Fruit fly (Drosophila melanogaster) whole organism, wandering third instar larva: Measurements from ENCODE around the gene CG32081.

ENCODE experiments used
- Abd-B ChIP-seq: fragments of >200 bp; optimal IDR thresholded peaks from 2 replicates; lab custom pipeline; 2017; ENCODE audit warnings: missing biosample characterization, missing genetic modification characterization
- CG32264 ChIP-seq: fragments of 200-800 bp; sonication (Bioruptor generic); optimal IDR thresholded peaks from 2 replicates; lab custom pipeline; 2016; ENCODE audit warnings: missing biosample characterization, missing genetic modification characterization
- CG9705 ChIP-seq: fragments of 200-800 bp; sonication (Bioruptor generic); optimal IDR thresholded peaks from 2 replicates; lab custom pipeline; 2018; ENCODE audit warnings: missing biosample characterization, mild to moderate bottlenecking, missing genetic modification characterization
- Dfd ChIP-seq: fragments of >200 bp; optimal IDR thresholded peaks from 2 replicates; lab custom pipeline; 2017; ENCODE audit warnings: missing biosample characterization, missing genetic modification characterization
- Dif ChIP-seq: fragments of 200-275, 200-300 bp; sonication (Bioruptor generic); optimal IDR thresholded peaks from 2 replicates; lab custom pipeline; 2018; ENCODE audit warnings: missing biosample characterization, missing genetic modification characterization; ENCODE audit not compliant: partially characterized antibody
- GATAd ChIP-seq: sonication (Bioruptor generic); optimal IDR thresholded peaks from 2 replicates; lab custom pipeline; 2016; ENCODE audit warnings: missing biosample characterization, missing genetic modification characterization
- HLH106 ChIP-seq: fragments of 200-800 bp; optimal IDR thresholded peaks from 3 replicates; lab custom pipeline; 2019; ENCODE audit warnings: missing biosample characterization, mild to moderate bottlenecking, missing genetic modification characterization, moderate library complexity
- Hnf4 ChIP-seq: fragments of 200-800 bp; sonication (Bioruptor generic); optimal IDR thresholded peaks from 2 replicates; lab custom pipeline; 2016; ENCODE audit warnings: missing biosample characterization, mild to moderate bottlenecking, missing genetic modification characterization
- Hr78 ChIP-seq: fragments of >200 bp; optimal IDR thresholded peaks from 2 replicates; lab custom pipeline; 2017; ENCODE audit warnings: missing biosample characterization, missing genetic modification characterization
- Hr83 ChIP-seq: fragments of 200-300 bp; sonication (Bioruptor generic); optimal IDR thresholded peaks from 2 replicates; lab custom pipeline; 2016; ENCODE audit warnings: missing biosample characterization, mild to moderate bottlenecking, missing genetic modification characterization, moderate library complexity; ENCODE audit not compliant: poor library complexity, severe bottlenecking
- Jra ChIP-seq: sonication (Bioruptor generic); optimal IDR thresholded peaks from 2 replicates; lab custom pipeline; 2016; ENCODE audit warnings: missing biosample characterization, missing genetic modification characterization
- Mio ChIP-seq: sonication (Bioruptor generic); optimal IDR thresholded peaks from 2 replicates; lab custom pipeline; 2016; ENCODE audit warnings: missing biosample characterization, missing genetic modification characterization
- Myc ChIP-seq: fragments of >200 bp; optimal IDR thresholded peaks from 2 replicates; lab custom pipeline; 2017
- N ChIP-seq: fragments of >200 bp; optimal IDR thresholded peaks from 2 replicates; lab custom pipeline; 2018; ENCODE audit warnings: missing biosample characterization, missing external identifiers, missing genetic modification characterization
- OdsH ChIP-seq: fragments of 200-800 bp; sonication (Bioruptor generic); optimal IDR thresholded peaks from 2 replicates; lab custom pipeline; 2016; ENCODE audit warnings: missing biosample characterization, mild to moderate bottlenecking, missing genetic modification characterization
- Sp1 ChIP-seq: fragments of 200-800 bp; sonication (Bioruptor generic); optimal IDR thresholded peaks from 3 replicates; lab custom pipeline; 2019; ENCODE audit warnings: missing biosample characterization, mild to moderate bottlenecking, missing genetic modification characterization, moderate library complexity
- Vsx2 ChIP-seq: fragments of 200-300, 225-300 bp; sonication (Bioruptor generic); optimal IDR thresholded peaks from 2 replicates; lab custom pipeline; 2018; ENCODE audit warnings: missing biosample characterization, missing genetic modification characterization; ENCODE audit not compliant: partially characterized antibody
- br ChIP-seq: fragments of 200-800 bp; sonication (Bioruptor generic); optimal IDR thresholded peaks from 2 replicates; lab custom pipeline; 2016; ENCODE audit warnings: missing biosample characterization, missing genetic modification characterization
- brk ChIP-seq: fragments of 200-800 bp; sonication (Bioruptor generic); optimal IDR thresholded peaks from 2 replicates; lab custom pipeline; 2016; ENCODE audit warnings: missing biosample characterization, mild to moderate bottlenecking, missing genetic modification characterization
- dl ChIP-seq, 2 experiments: fragments of 175-275, 200-275 bp in 1 of 2; fragments of 200-275 bp in 1 of 2; sonication (Bioruptor generic); optimal IDR thresholded peaks; lab custom pipeline; 2018; ENCODE audit warnings: mild to moderate bottlenecking in 2 of 2, missing biosample characterization in 2 of 2, missing genetic modification characterization in 2 of 2, moderate library complexity in 2 of 2; ENCODE audit not compliant: partially characterized antibody in 2 of 2, insufficient read depth in 1 of 2
- foxo ChIP-seq, 2 experiments: fragments of 200-800 bp; sonication (Bioruptor generic); optimal IDR thresholded peaks; 2 replicates in 1 of 2; 3 replicates in 1 of 2; lab custom pipeline; 2016 to 2017; ENCODE audit warnings: missing biosample characterization in 2 of 2, missing genetic modification characterization in 2 of 2
- fru ChIP-seq: fragments of 200-800 bp; sonication (Bioruptor generic); optimal IDR thresholded peaks from 3 replicates; lab custom pipeline; 2016; ENCODE audit warnings: missing biosample characterization, mild to moderate bottlenecking, missing genetic modification characterization
- h ChIP-seq: fragments of 200-800 bp; sonication (Bioruptor generic); optimal IDR thresholded peaks from 3 replicates; lab custom pipeline; 2016; ENCODE audit warnings: missing biosample characterization, mild to moderate bottlenecking, missing genetic modification characterization
- jim ChIP-seq: fragments of 175-275, 200-325 bp; sonication (Bioruptor generic); optimal IDR thresholded peaks from 2 replicates; lab custom pipeline; 2016; ENCODE audit warnings: missing biosample characterization, mild to moderate bottlenecking, missing genetic modification characterization
- lola ChIP-seq: fragments of >200 bp; optimal IDR thresholded peaks from 2 replicates; lab custom pipeline; 2017; ENCODE audit warnings: missing biosample characterization, missing genetic modification characterization
- rgr ChIP-seq: fragments of 200-800 bp; sonication (Bioruptor generic); optimal IDR thresholded peaks from 3 replicates; lab custom pipeline; 2016; ENCODE audit warnings: missing biosample characterization, mild to moderate bottlenecking, missing genetic modification characterization
- sv ChIP-seq: fragments of 200-800 bp; sonication (Bioruptor generic); optimal IDR thresholded peaks from 3 replicates; lab custom pipeline; 2016; ENCODE audit warnings: missing biosample characterization, missing genetic modification characterization
- tai ChIP-seq: sonication (Bioruptor generic); optimal IDR thresholded peaks from 2 replicates; lab custom pipeline; 2016; ENCODE audit warnings: missing biosample characterization, missing genetic modification characterization
- usp ChIP-seq: fragments of >200 bp; optimal IDR thresholded peaks from 2 replicates; lab custom pipeline; 2017; ENCODE audit warnings: missing biosample characterization, missing genetic modification characterization

Gene CG32081

DNA sequence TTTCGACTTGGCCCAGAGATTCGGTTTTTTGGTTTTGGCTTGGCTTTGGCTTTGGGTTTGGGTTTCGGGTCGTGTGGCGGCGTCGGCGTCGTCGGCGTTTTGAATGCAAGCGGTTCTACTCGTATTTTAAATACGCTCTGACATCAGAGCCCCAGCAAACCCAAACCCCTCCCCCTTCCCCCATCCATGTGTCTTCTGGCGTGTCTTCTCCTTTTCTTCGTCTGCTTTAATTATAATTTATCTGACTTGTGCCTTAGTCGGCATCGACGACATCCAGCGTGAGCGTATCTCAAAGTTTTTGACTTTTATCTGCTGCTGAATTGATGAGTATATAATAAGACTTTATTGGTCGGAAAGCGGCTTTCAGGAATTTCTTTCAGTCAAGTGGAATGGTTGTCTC, 25.7 kb upstream of the CG32081 start:
- TF ChIP-seq lola (GFP tag; lab: Kevin White, UChicago) (no peak), Hnf4 (GFP tag; lab: Kevin White, UChicago) (no peak), Sp1 (GFP tag; lab: Kevin White, UChicago) (no peak), HLH106 (tag; lab: Kevin White, UChicago) (no peak), tai (GFP tag; lab: Kevin White, UChicago) (no peak), CG32264 (GFP tag; lab: Kevin White, UChicago) (no peak), Myc (lab: Kevin White, UChicago) (no peak), OdsH (GFP tag; lab: Kevin White, UChicago) (no peak), GATAd (no peak), Dif (GFP tag; lab: Kevin White, UChicago) (no peak), h (GFP tag; lab: Kevin White, UChicago) (no peak), Jra (GFP tag; lab: Kevin White, UChicago) (no peak), rgr (no peak), dl (GFP tag; optimal IDR thresholded peaks at IDR 0.05; lab: Kevin White, UChicago; ENCODE audit: insufficient read depth in 1 of 2, partially characterized antibody in 2 of 2) (no peak), Hr78 (no peak)

dm6 chr3L:11002923-11003322, 24.5 kb upstream of the CG32081 start:
- TF ChIP-seq Hnf4 (GFP tag; lab: Kevin White, UChicago), result no peak
- TF ChIP-seq jim (GFP tag; lab: Kevin White, UChicago), result no peak
- TF ChIP-seq lola (GFP tag; lab: Kevin White, UChicago), result no peak
- no peak for TF ChIP-seq fru (GFP tag; lab: Kevin White, UChicago)
- TF ChIP-seq Vsx2 (GFP tag; lab: Kevin White, UChicago), result no peak
- no peak for TF ChIP-seq Abd-B (GFP tag; lab: Kevin White, UChicago)
- no peak for TF ChIP-seq CG9705
- TF ChIP-seq GATAd, result no peak
- no peak for TF ChIP-seq brk (GFP tag; lab: Kevin White, UChicago)
- no peak for TF ChIP-seq N
- TF ChIP-seq OdsH (GFP tag; lab: Kevin White, UChicago), result no peak
- no peak for TF ChIP-seq Mio
- TF ChIP-seq br, result no peak
- TF ChIP-seq foxo (GFP tag; optimal IDR thresholded peaks at IDR 0.05; lab: Kevin White, UChicago), result no peak
- TF ChIP-seq CG32264 (GFP tag; lab: Kevin White, UChicago), result no peak
- no peak for TF ChIP-seq Hr83 (GFP tag; lab: Kevin White, UChicago)
- no peak for TF ChIP-seq HLH106 (tag; lab: Kevin White, UChicago)

DNA sequence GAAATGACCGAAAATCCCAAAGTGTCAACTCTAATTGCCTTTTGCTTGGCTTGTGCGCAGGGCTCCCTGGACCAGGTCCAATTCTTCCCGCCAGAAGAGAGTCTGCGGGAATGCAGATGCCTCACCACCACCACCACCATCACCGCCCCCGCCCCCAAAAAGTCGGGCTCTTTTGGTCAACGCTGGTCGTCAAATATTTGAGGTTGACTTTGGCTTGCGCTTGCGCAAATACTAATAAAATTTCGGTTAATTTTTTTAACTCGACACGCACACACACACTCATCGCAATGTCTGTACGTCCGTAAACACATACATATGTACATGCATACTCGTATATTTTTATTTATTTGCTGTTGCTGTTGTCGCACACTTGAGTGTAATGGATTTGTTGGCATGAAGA, 23.4 kb upstream of the CG32081 start:
- TF ChIP-seq tai (GFP tag; lab: Kevin White, UChicago), result no peak
- no peak for TF ChIP-seq CG9705
- no peak for TF ChIP-seq Abd-B (GFP tag; lab: Kevin White, UChicago)
- no peak for TF ChIP-seq Myc (lab: Kevin White, UChicago)
- TF ChIP-seq foxo (GFP tag; optimal IDR thresholded peaks at IDR 0.05; lab: Kevin White, UChicago), result no peak
- no peak for TF ChIP-seq dl (GFP tag; optimal IDR thresholded peaks at IDR 0.05; lab: Kevin White, UChicago; ENCODE audit: insufficient read depth in 1 of 2, partially characterized antibody in 2 of 2)
- TF ChIP-seq jim (GFP tag; lab: Kevin White, UChicago), result no peak

DNA sequence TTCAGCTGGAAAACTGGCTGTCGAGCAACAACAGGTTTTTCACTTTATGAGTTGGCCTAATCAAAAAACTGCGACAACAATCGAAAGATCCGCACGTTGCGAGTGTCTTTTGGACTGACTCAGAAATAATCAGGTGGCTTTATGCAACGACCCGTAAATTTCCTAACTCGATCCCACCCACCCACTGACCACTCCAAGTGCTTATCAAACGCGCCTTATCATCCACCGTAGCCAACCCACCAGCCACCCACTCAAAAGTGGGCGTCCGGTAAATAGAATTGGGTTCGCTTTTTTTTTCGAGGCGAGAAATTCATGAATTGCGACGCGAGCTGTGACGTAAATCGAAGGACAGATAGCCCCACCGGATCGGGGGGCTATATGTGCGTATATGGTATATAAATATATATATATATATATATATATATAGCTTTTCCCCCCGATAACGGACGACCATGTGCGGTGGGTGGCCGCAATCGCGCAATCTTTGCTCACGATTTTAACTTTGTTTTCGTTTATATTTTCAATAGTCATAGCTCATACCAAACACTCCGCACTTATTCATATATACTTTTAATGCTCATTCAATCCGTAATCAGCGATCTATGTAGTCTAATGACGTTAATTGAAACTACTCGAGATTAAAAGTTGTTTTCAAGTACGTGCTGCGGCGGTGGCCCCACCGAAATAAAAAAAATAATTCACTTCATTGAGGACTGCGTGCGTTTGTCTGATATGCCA, 22.5 kb upstream of the CG32081 start:
- no peak for TF ChIP-seq Abd-B (GFP tag; lab: Kevin White, UChicago)
- TF ChIP-seq sv (GFP tag; lab: Kevin White, UChicago), result no peak
- TF ChIP-seq HLH106 (tag; lab: Kevin White, UChicago), result no peak
- no peak for TF ChIP-seq usp (GFP tag; lab: Kevin White, UChicago)
- no peak for TF ChIP-seq Sp1 (GFP tag; lab: Kevin White, UChicago)
- no peak for TF ChIP-seq Vsx2 (GFP tag; lab: Kevin White, UChicago)

DNA sequence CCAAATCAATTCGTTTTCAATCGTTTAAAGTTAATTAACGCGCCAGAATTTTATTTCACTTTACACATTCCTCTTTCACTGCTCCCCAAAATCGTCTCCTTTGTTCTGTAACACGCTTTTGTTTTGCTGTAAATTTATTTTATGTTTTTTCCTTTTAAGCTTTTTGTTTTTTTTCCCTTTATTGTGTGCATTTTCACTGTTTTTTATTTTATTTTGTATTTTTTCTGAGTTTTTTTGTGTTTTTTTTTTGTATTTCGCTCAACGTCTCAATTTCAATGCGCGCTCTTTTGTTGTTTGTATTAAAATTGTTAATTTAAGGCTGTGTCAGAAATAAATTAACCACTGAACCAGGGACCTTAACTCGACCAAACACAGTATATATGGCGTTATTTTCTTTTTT, 20.9 kb upstream of the CG32081 start:
- TF ChIP-seq Dfd (GFP tag; lab: Kevin White, UChicago), result no peak
- TF ChIP-seq Sp1 (GFP tag; lab: Kevin White, UChicago), result peak; percentile 63
- TF ChIP-seq, all 38 proteins: peak for 1
